Worm (Caenorhabditis elegans): ENCODE results near the gene nas-25.

The nas-25 gene

ce11 chrII:8844465-8845126 is 18.7 kb downstream of the nas-25 start, which contains the start of gene F46C5.6 (continued):
- TF ChIP-seq grh-1 (GFP tag; IDR thresholded peaks at IDR 0.05) (no peak), lin-35 (GFP tag; optimal IDR thresholded peaks at IDR 0.05) (peak in 1 of 2 experiments; percentile 13), pag-3 (tag; optimal IDR thresholded peaks at IDR 0.05; ENCODE audit: borderline replicate concordance, insufficient read depth) (no peak), elt-3 (tag; optimal IDR thresholded peaks at IDR 0.05) (no peak), dsc-1 (tag; optimal IDR thresholded peaks at IDR 0.05) (peak; percentile 53), snu-23 (GFP tag; optimal IDR thresholded peaks at IDR 0.05) (peak; percentile 45), fkh-4 (tag; optimal IDR thresholded peaks at IDR 0.05; ENCODE audit: borderline replicate concordance) (no peak), F16B12.6 (tag; optimal IDR thresholded peaks at IDR 0.05) (no peak), nhr-28 (tag; optimal IDR thresholded peaks at IDR 0.05) (no peak), nhr-77 (tag; optimal IDR thresholded peaks at IDR 0.05) (no peak), efl-3 (GFP tag; optimal IDR thresholded peaks at IDR 0.05) (no peak), nhr-19 (GFP tag; conservative IDR thresholded peaks at IDR 0.05) (peak; percentile 30; the same call in 1 of the 2 replicates), jun-1 (tag; optimal IDR thresholded peaks at IDR 0.05) (no peak), ceh-90 (tag; optimal IDR thresholded peaks at IDR 0.05) (no peak), nhr-71 (tag; optimal IDR thresholded peaks at IDR 0.05) (peak; percentile 73), lin-14 (GFP tag; optimal IDR thresholded peaks at IDR 0.05) (peak; percentile 83), isw-1 (GFP tag; IDR thresholded peaks at IDR 0.05) (no peak), aha-1 (tag; optimal IDR thresholded peaks at IDR 0.05) (no peak), unc-86 (tag; optimal IDR thresholded peaks at IDR 0.05) (no peak), fkh-10 (GFP tag; optimal IDR thresholded peaks at IDR 0.05) (no peak), rnt-1 (tag; optimal IDR thresholded peaks at IDR 0.05) (peak; percentile 66), unc-30 (tag; optimal IDR thresholded peaks at IDR 0.05) (no peak), C34B4.2 (tag; optimal IDR thresholded peaks at IDR 0.05) (no peak), mep-1 (tag; optimal IDR thresholded peaks at IDR 0.05) (no peak), sptf-1 (tag; optimal IDR thresholded peaks at IDR 0.05) (no peak), fkh-8 (tag; optimal IDR thresholded peaks at IDR 0.05) (no peak), unc-98 (GFP tag; IDR thresholded peaks at IDR 0.05) (no peak), lin-15B (tag; optimal IDR thresholded peaks at IDR 0.05) (no peak), swsn-7 (tag; optimal IDR thresholded peaks at IDR 0.05) (peak; percentile 9), nhr-85 (tag) (no peak)

DNA sequence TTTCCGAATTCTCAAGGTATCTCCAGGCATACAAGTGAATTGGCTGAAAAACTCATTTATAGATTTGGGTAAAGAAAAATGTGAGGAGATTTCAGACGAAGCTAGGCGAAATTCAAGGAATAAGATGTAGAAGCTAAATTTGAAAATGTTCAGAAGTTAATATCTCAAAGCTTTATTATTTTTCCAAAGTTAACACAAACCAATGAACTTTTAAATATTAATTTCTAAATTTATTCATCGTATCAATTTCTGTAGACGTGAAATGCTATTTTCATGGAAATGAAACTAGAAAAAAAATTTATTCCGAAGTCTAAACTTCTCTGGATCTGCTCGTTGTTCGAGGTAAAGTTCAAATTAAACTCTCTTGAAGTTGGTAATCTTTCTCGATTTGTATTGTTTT is 19.4 kb downstream of the nas-25 start, which contains the start of gene agxt-1:
Gene agxt-1, plus strand, starts transcription at position 301 of the 400 bp plus-strand sequence.
- TF ChIP-seq pax-3 (tag; optimal IDR thresholded peaks at IDR 0.05) (no peak), C04F5.9 (tag; optimal IDR thresholded peaks at IDR 0.05) (no peak)

DNA sequence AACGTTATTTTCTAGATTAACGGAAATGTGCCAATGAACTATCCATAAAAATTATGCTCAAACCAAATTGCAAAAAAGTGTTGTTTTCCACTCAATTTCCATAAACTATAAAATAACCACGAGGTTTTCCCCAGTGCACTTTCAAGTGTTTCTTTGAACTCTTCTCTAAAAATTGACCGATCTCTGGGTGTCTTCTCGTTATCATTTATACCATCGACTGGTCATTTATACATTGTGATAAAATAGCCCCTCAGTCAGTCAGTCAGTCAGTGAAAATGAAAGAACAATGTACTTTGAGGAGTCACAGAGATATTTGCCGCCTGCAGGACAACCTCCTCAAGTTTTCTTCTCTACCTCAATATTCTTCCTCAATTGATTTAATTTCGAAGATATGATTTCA is 20.1 kb downstream of the nas-25 start:
- TF ChIP-seq lin-13 (GFP tag; optimal IDR thresholded peaks at IDR 0.05) (no peak), nhr-84 (tag; optimal IDR thresholded peaks at IDR 0.05) (no peak), blmp-1 (tag; optimal IDR thresholded peaks at IDR 0.05) (peak; percentile 45), efl-1 (optimal IDR thresholded peaks at IDR 0.05) (no peak), efl-1 (GFP tag; optimal IDR thresholded peaks at IDR 0.05 in 1 of 2) (peak in 1 of 2 experiments; percentile 0), elt-2 (tag; optimal IDR thresholded peaks at IDR 0.05) (no peak), grh-1 (GFP tag; IDR thresholded peaks at IDR 0.05) (no peak), nhr-20 (tag; optimal IDR thresholded peaks at IDR 0.05) (peak; percentile 30), efl-3 (GFP tag; optimal IDR thresholded peaks at IDR 0.05) (no peak), isw-1 (GFP tag; IDR thresholded peaks at IDR 0.05) (no peak), ama-1 (optimal IDR thresholded peaks at IDR 0.05) (no peak), aly-2 (tag; optimal IDR thresholded peaks at IDR 0.05) (no peak), lin-14 (GFP tag; optimal IDR thresholded peaks at IDR 0.05) (peak; percentile 45), dpl-1 (GFP tag; optimal IDR thresholded peaks at IDR 0.05) (no peak), nhr-71 (tag; optimal IDR thresholded peaks at IDR 0.05) (peak; percentile 9), snu-23 (GFP tag; optimal IDR thresholded peaks at IDR 0.05) (peak; percentile 22), lsy-2 (tag; optimal IDR thresholded peaks at IDR 0.05) (no peak), alr-1 (tag; optimal IDR thresholded peaks at IDR 0.05; ENCODE audit: borderline replicate concordance) (no peak), elt-3 (tag; optimal IDR thresholded peaks at IDR 0.05) (peak in 1 of 6 experiments; percentile 38), nhr-85 (tag) (peak; percentile 73), xbp-1 (tag; optimal IDR thresholded peaks at IDR 0.05) (no peak), fkh-8 (tag; optimal IDR thresholded peaks at IDR 0.05) (no peak), dsc-1 (tag; optimal IDR thresholded peaks at IDR 0.05) (no peak), lin-35 (GFP tag; optimal IDR thresholded peaks at IDR 0.05) (peak in 1 of 2 experiments; percentile 16)

Data from whole organism, L1 larva.